Worm (Caenorhabditis elegans): ENCODE data around the gene jmjd-1.2.

DNA sequence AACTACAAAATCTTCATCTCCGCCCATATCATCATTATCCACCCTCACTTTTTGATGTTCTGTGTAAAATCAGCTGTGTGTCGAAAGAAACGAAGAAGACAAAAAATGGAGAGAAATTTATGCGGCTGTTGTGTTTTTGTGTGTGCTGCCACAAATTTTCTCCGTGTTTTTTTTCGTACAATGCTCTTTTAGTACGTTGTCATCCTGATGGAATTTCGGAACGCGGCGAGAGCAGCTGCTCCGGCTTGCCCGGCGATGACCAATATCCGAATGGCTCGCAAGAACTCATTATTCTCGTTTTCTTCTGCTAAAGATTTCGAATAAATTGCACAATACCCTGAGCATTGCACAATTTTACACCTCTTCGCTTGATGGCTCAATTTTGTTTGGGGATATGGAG is 21.4 kb upstream of the jmjd-1.2 start:
- TF ChIP-seq hsf-1 (GFP tag; IDR thresholded peaks at IDR 0.05) (no peak), B0261.1 (tag; optimal IDR thresholded peaks at IDR 0.05) (no peak), unc-130 (GFP tag; optimal IDR thresholded peaks at IDR 0.05) (no peak), athp-1 (tag; optimal IDR thresholded peaks at IDR 0.05) (no peak), lsl-1 (GFP tag; optimal IDR thresholded peaks at IDR 0.05) (no peak), pha-4 (tag; optimal IDR thresholded peaks at IDR 0.05) (no peak), dpl-1 (GFP tag; optimal IDR thresholded peaks at IDR 0.05) (no peak), attf-5 (GFP tag; optimal IDR thresholded peaks at IDR 0.05) (no peak), unc-62 (GFP tag; optimal IDR thresholded peaks at IDR 0.05) (no peak), chd-7 (tag; optimal IDR thresholded peaks at IDR 0.05) (no peak), cebp-1 (GFP tag; IDR thresholded peaks at IDR 0.05) (no peak), cebp-1 (tag; optimal IDR thresholded peaks at IDR 0.05) (no peak), nfya-2 (GFP tag; IDR thresholded peaks at IDR 0.05) (no peak), F10E7.11 (tag; optimal IDR thresholded peaks at IDR 0.05) (no peak), bed-2 (GFP tag; IDR thresholded peaks at IDR 0.05) (no peak)

All from whole organism, young adult.